Fruit fly (Drosophila melanogaster) whole organism, prepupa: Measurements from ENCODE around the gene CG3402.
A peak's percentile ranks its signal among the peaks of the same experiment; 100 is the strongest.

Experiments
- CG10631 ChIP-seq: fragments of 200-800 bp; sonication (Bioruptor generic); optimal IDR thresholded peaks from 2 replicates; lab custom pipeline; 2016; ENCODE audit warnings: missing biosample characterization, missing genetic modification characterization
- CG10669 ChIP-seq: fragments of 200-800 bp; sonication (Bioruptor generic); optimal IDR thresholded peaks from 3 replicates; lab custom pipeline; 2018; ENCODE audit warnings: missing biosample characterization, mild to moderate bottlenecking, missing genetic modification characterization, moderate library complexity
- CG11762 ChIP-seq: fragments of 200-800 bp; sonication (Bioruptor generic); optimal IDR thresholded peaks from 3 replicates; lab custom pipeline; 2016; ENCODE audit warnings: missing biosample characterization, missing genetic modification characterization; ENCODE audit not compliant: insufficient read depth
- CG11902 ChIP-seq: fragments of 200-800 bp; sonication (Bioruptor generic); optimal IDR thresholded peaks from 3 replicates; lab custom pipeline; 2016; ENCODE audit warnings: missing biosample characterization, missing genetic modification characterization
- CG15336 ChIP-seq: fragments of 200-800 bp; sonication (Bioruptor generic); IDR thresholded peaks from 2 replicates; pipeline ENCODE4 v1.3.6; 2022; ENCODE audit warnings: missing biosample characterization, missing genetic modification characterization
- CG16779 ChIP-seq: fragments of 200-800 bp; sonication (Bioruptor generic); optimal IDR thresholded peaks from 3 replicates; lab custom pipeline; 2017; ENCODE audit warnings: missing biosample characterization, mild to moderate bottlenecking, missing genetic modification characterization
- CG3032 ChIP-seq: fragments of 200-800 bp; optimal IDR thresholded peaks from 2 replicates; lab custom pipeline; 2019; ENCODE audit warnings: missing biosample characterization, mild to moderate bottlenecking, missing genetic modification characterization, moderate library complexity
- CG32006 ChIP-seq: fragments of 200-800 bp; sonication (Bioruptor generic); optimal IDR thresholded peaks from 3 replicates; lab custom pipeline; 2017; ENCODE audit warnings: missing biosample characterization, mild to moderate bottlenecking, missing genetic modification characterization
- CG34406 ChIP-seq: fragments of 200-800 bp; sonication (Bioruptor generic); optimal IDR thresholded peaks from 3 replicates; lab custom pipeline; 2016; ENCODE audit warnings: missing biosample characterization, missing genetic modification characterization
- CG3919 ChIP-seq: fragments of 200-800 bp; sonication (Bioruptor generic); optimal IDR thresholded peaks from 3 replicates; lab custom pipeline; 2016; ENCODE audit warnings: missing biosample characterization, missing genetic modification characterization
- CG4318 ChIP-seq: fragments of 200-800 bp; sonication (Bioruptor generic); optimal IDR thresholded peaks from 3 replicates; lab custom pipeline; 2017; ENCODE audit warnings: missing biosample characterization, mild to moderate bottlenecking, missing genetic modification characterization
- CG6163 ChIP-seq: fragments of 200-800 bp; sonication (Bioruptor generic); IDR thresholded peaks from 3 replicates; pipeline ENCODE4 v1.3.6; 2022; ENCODE audit warnings: missing biosample characterization, missing genetic modification characterization
- CG6276 ChIP-seq: fragments of 200-800 bp; sonication (Bioruptor generic); optimal IDR thresholded peaks from 2 replicates; lab custom pipeline; 2017; ENCODE audit warnings: missing biosample characterization, mild to moderate bottlenecking, missing genetic modification characterization
- CG6808 ChIP-seq: fragments of 200-800 bp; sonication (Bioruptor generic); optimal IDR thresholded peaks from 3 replicates; lab custom pipeline; 2017; ENCODE audit warnings: missing biosample characterization, missing genetic modification characterization, mild to moderate bottlenecking, moderate library complexity, missing genetic modification reagents
- CG6854 ChIP-seq: fragments of 200-800 bp; sonication (Bioruptor generic); optimal IDR thresholded peaks from 2 replicates; lab custom pipeline; 2017; ENCODE audit warnings: missing biosample characterization, mild to moderate bottlenecking, missing genetic modification characterization
- CG8119 ChIP-seq: fragments of 200-800 bp; sonication (Bioruptor generic); IDR thresholded peaks from 3 replicates; pipeline ENCODE4 v1.3.6; 2022; ENCODE audit warnings: missing biosample characterization, missing genetic modification characterization
- CG8632 ChIP-seq: fragments of 200-800 bp; sonication (Bioruptor generic); optimal IDR thresholded peaks from 3 replicates; lab custom pipeline; 2016; ENCODE audit warnings: missing biosample characterization, missing genetic modification characterization
- CG9139 ChIP-seq: fragments of 200-800 bp; sonication (Bioruptor generic); optimal IDR thresholded peaks from 3 replicates; lab custom pipeline; 2017; ENCODE audit warnings: missing biosample characterization, mild to moderate bottlenecking, missing genetic modification characterization
- Eip78C ChIP-seq: fragments of 200-800 bp; sonication (Bioruptor generic); peaks from one replicate; lab custom pipeline; 2016; ENCODE audit warnings: missing biosample characterization, missing genetic modification characterization
- Eip93F ChIP-seq: fragments of 200-800 bp; sonication (Bioruptor generic); optimal IDR thresholded peaks from 2 replicates; lab custom pipeline; 2016; ENCODE audit warnings: missing biosample characterization, mild to moderate bottlenecking, missing genetic modification characterization
- Ets21C ChIP-seq: fragments of 200-800 bp; sonication (Bioruptor generic); optimal IDR thresholded peaks from 3 replicates; lab custom pipeline; 2016; ENCODE audit warnings: missing biosample characterization, missing genetic modification characterization
- Ets96B ChIP-seq: fragments of 200-800 bp; optimal IDR thresholded peaks from 2 replicates; lab custom pipeline; 2019; ENCODE audit warnings: missing biosample characterization, mild to moderate bottlenecking, missing genetic modification characterization, moderate library complexity
- Hr4 ChIP-seq: fragments of 200-800 bp; sonication (Bioruptor generic); optimal IDR thresholded peaks from 3 replicates; lab custom pipeline; 2016; ENCODE audit warnings: missing biosample characterization, missing genetic modification characterization
- Met ChIP-seq: fragments of 200-800 bp; sonication (Bioruptor generic); optimal IDR thresholded peaks from 3 replicates; lab custom pipeline; 2016; ENCODE audit warnings: missing biosample characterization, missing genetic modification characterization
- OdsH ChIP-seq: fragments of 200-800 bp; sonication (Bioruptor generic); optimal IDR thresholded peaks from 3 replicates; lab custom pipeline; 2016; ENCODE audit warnings: missing biosample characterization, missing genetic modification characterization
- Smox ChIP-seq: fragments of 200-800 bp; sonication (Bioruptor generic); optimal IDR thresholded peaks from 3 replicates; lab custom pipeline; 2016; ENCODE audit warnings: missing biosample characterization, missing genetic modification characterization
- Sox102F ChIP-seq: fragments of 200-800 bp; sonication (Bioruptor generic); optimal IDR thresholded peaks from 2 replicates; lab custom pipeline; 2016; ENCODE audit warnings: missing biosample characterization, mild to moderate bottlenecking, missing genetic modification characterization
- Sox15 ChIP-seq: fragments of 200-800 bp; sonication (Bioruptor generic); optimal IDR thresholded peaks from 3 replicates; lab custom pipeline; 2016; ENCODE audit warnings: missing biosample characterization, missing genetic modification characterization
- achi ChIP-seq: fragments of 200-800 bp; sonication (Bioruptor generic); optimal IDR thresholded peaks from 3 replicates; lab custom pipeline; 2016; ENCODE audit warnings: missing biosample characterization, missing genetic modification characterization
- cyc ChIP-seq: fragments of 200-800 bp; sonication (Bioruptor generic); optimal IDR thresholded peaks from 3 replicates; lab custom pipeline; 2016; ENCODE audit warnings: missing biosample characterization, missing genetic modification characterization
- eg ChIP-seq: fragments of 200-800 bp; sonication (Bioruptor generic); IDR thresholded peaks from 3 replicates; pipeline ENCODE4 v1.3.6; 2022; ENCODE audit warnings: missing biosample characterization, missing genetic modification characterization
- esn ChIP-seq: fragments of 200-800 bp; sonication (Bioruptor generic); optimal IDR thresholded peaks from 2 replicates; lab custom pipeline; 2016; ENCODE audit warnings: missing biosample characterization, mild to moderate bottlenecking, missing genetic modification characterization, moderate library complexity
- fd59A ChIP-seq: fragments of 200-800 bp; sonication (Bioruptor generic); optimal IDR thresholded peaks from 2 replicates; lab custom pipeline; 2017; ENCODE audit warnings: missing biosample characterization, mild to moderate bottlenecking, missing genetic modification characterization, missing genetic modification reagents
- lz ChIP-seq: fragments of 200-800 bp; sonication (Bioruptor generic); optimal IDR thresholded peaks from 3 replicates; lab custom pipeline; 2016; ENCODE audit warnings: missing biosample characterization, missing genetic modification characterization
- pdm3 ChIP-seq: fragments of 200-800 bp; sonication (Bioruptor generic); optimal IDR thresholded peaks from 3 replicates; lab custom pipeline; 2016; ENCODE audit warnings: missing biosample characterization, missing genetic modification characterization
- svp ChIP-seq: fragments of 200-800 bp; sonication (Bioruptor generic); peaks from one replicate; lab custom pipeline; 2016; ENCODE audit warnings: missing biosample characterization, missing genetic modification characterization
- topi ChIP-seq: fragments of 200-800 bp; sonication (Bioruptor generic); optimal IDR thresholded peaks from 3 replicates; lab custom pipeline; 2016; ENCODE audit warnings: missing biosample characterization, missing genetic modification characterization
- vri ChIP-seq: fragments of 200-800 bp; sonication (Bioruptor generic); optimal IDR thresholded peaks from 3 replicates; lab custom pipeline; 2016; ENCODE audit warnings: missing biosample characterization, mild to moderate bottlenecking, missing genetic modification characterization

Gene CG3402

DNA sequence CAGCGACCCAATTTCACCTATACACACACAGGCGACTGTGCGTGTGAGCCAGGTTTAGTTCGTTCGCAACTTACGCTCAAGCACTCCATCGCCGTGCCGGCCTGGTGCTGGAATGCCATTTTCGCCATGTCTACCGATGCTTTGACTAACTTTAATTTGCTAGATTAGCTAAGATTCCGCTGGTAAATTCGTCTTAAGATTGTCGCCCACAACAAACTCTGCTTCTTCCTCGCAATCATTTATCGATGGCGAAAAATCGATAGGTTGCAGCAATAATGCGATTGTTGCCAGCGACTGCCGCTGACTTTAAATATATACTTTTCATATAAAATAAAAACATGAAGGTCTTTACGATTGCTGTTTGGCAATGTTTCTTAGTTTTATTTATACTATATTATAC lies at the start of gene CG3402:
CG3402 (minus strand) TSS at position 245 of the 400 bp plus-strand sequence.
- TF ChIP-seq Eip78C (GFP tag; lab: Kevin White, UChicago) (peak; percentile 22), cyc (GFP tag; lab: Kevin White, UChicago) (no peak), CG6163 (GFP tag; lab: Robert Waterston, UW) (0 out of 3 replicates have a peak, but pooled peaks have one; percentile 8), svp (peak; percentile 63)

DNA sequence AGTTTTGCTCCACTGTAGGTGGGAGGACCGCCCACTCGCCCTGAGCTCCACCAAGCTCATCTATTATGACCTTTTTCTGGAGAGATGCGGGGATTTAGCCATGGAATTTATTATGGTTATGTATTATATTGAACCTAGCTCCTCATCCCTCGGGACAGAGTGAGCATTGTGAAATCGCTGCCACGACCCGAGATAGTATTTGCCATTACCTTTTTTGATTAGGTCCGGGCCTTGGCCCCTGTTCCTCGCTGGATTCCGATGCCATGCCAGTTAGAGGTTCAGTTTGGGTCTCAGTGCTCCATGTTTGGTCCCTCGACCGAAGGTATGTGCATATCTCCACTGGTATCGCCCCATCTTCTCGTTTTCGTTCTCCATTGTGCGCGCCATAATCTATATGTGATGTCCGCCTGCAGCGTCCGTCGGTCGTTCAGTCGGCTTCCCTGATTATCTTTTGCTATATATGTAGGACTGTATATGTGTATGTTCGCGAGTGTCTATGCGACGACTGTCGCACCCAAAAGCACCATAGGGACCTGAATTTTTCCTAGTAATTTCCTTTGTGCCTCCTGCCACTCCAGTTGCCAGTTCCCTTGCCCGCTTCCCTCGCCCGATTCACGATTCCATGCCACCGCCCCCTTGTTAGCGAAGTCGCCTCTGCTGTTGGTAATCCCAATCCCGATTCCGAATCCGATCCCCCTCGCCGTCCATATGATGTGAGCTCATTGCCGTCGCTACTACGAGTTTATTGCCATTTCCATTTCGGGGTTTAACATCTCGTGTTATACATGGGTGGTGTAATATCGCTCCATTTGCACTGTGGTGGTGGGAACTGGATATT lies 49.3 kb upstream of the CG3402 start:
- TF ChIP-seq svp, result peak; percentile 69
- peak; percentile 28 for TF ChIP-seq Eip78C (GFP tag; lab: Kevin White, UChicago)
- TF ChIP-seq fd59A (GFP tag; lab: Kevin White, UChicago), result no peak

DNA sequence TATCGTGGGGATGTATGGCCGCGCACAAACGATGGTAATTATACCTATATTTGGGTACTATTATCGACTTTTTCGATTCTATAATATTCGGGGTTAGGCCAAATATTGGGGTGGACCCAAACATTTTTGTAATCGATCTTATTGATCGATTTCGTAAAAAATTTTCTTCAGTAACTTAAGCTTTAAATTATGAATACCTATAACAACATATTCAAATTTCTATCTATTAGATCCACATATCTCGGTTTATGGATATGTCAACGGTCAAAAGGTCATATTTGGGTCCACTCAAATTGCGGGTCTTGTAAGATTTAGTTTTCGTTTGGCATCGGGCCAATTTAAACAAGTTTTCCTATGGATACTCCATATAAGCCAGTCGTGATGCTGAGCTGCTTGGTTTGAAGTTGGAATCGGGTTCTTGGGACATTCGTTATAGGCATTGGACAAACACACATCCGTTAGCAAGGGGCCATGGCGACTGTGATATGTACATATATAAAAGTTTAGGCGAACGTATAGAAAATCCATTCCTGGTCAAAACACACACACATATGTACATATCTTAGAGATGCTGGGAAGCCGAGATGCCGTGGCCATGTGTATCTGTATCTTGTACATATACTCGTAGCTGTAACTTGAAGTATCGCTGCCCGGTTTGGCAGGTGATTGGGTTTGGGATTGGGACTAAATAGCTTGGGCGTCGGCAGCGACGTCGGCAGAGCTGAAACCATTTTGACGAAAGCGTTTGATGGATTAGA lies 47.7 kb upstream of the CG3402 start:
- peak; percentile 3 for TF ChIP-seq CG16779 (tag; lab: Kevin White, UChicago)
- peak; percentile 43 for TF ChIP-seq Sox102F (GFP tag; lab: Kevin White, UChicago)
- no peak for TF ChIP-seq CG8632 (GFP tag; lab: Kevin White, UChicago)
- TF ChIP-seq OdsH, result peak; percentile 40
- peak; percentile 52 for TF ChIP-seq Eip78C (GFP tag; lab: Kevin White, UChicago)
- TF ChIP-seq lz (GFP tag; lab: Kevin White, UChicago), result no peak
- peak; percentile 1 for TF ChIP-seq Smox (GFP tag; lab: Kevin White, UChicago)
- peak; percentile 36 for TF ChIP-seq CG6808 (GFP tag; lab: Kevin White, UChicago)
- peak; percentile 58; the same call in 2 of the 3 replicates for TF ChIP-seq CG8119 (GFP tag; lab: Robert Waterston, UW)
- no peak for TF ChIP-seq Eip93F
- peak; percentile 44 for TF ChIP-seq Met (GFP tag; lab: Kevin White, UChicago)
- TF ChIP-seq vri (GFP tag; lab: Kevin White, UChicago), result peak; percentile 10
- TF ChIP-seq svp, result peak; percentile 55
- TF ChIP-seq CG15336 (GFP tag; lab: Robert Waterston, UW), result peak; percentile 74
- peak; percentile 24 for TF ChIP-seq CG10669 (GFP tag; lab: Kevin White, UChicago)
- peak; percentile 29 for TF ChIP-seq Hr4 (GFP tag; lab: Kevin White, UChicago)
- TF ChIP-seq Sox15 (GFP tag; lab: Kevin White, UChicago), result no peak
- no peak for TF ChIP-seq CG10631 (GFP tag; lab: Kevin White, UChicago)
- peak; percentile 7 for TF ChIP-seq topi (GFP tag; lab: Kevin White, UChicago)
- peak; percentile 20 for TF ChIP-seq CG3032
- peak; percentile 27 for TF ChIP-seq achi
- peak; percentile 73 for TF ChIP-seq CG6163 (GFP tag; lab: Robert Waterston, UW)
- peak; percentile 16 for TF ChIP-seq Ets96B (tag; lab: Kevin White, UChicago)
- TF ChIP-seq CG6854 (GFP tag; lab: Kevin White, UChicago), result no peak
- TF ChIP-seq Ets21C (GFP tag; lab: Kevin White, UChicago), result no peak
- TF ChIP-seq CG6276 (GFP tag; lab: Kevin White, UChicago), result peak; percentile 62
- no peak for TF ChIP-seq CG11902 (GFP tag; lab: Kevin White, UChicago)
- peak; percentile 8 for TF ChIP-seq CG34406
- peak; percentile 44 for TF ChIP-seq esn (GFP tag; lab: Kevin White, UChicago)
- TF ChIP-seq CG3919 (GFP tag; lab: Kevin White, UChicago), result peak; percentile 13
- TF ChIP-seq CG11762, result no peak
- peak; percentile 71 for TF ChIP-seq eg (GFP tag; lab: Robert Waterston, UW)
- no peak for TF ChIP-seq CG9139
- TF ChIP-seq pdm3, result peak; percentile 34
- TF ChIP-seq CG4318, result no peak
- peak; percentile 39 for TF ChIP-seq CG32006 (GFP tag; lab: Kevin White, UChicago)
